Worm (Caenorhabditis elegans) whole organism, L1 larva: ENCODE data around the gene slcr-46.1.
A peak's percentile ranks its signal among the peaks of the same experiment; 100 is the strongest.

Source experiments
- C04F5.9 ChIP-seq: sonication (generic microtip); optimal IDR thresholded peaks from 2 replicates; lab custom pipeline; 2016; ENCODE audit warnings: missing genetic modification characterization, missing compliant biosample characterization
- Y116A8C.19 ChIP-seq: sonication (generic microtip); optimal IDR thresholded peaks from 2 replicates; lab custom pipeline; 2016; ENCODE audit warnings: missing compliant biosample characterization, missing genetic modification characterization, borderline replicate concordance
- aly-2 ChIP-seq: fragments of 150-350 bp; optimal IDR thresholded peaks from 2 replicates; lab custom pipeline; 2014; ENCODE audit warnings: missing biosample characterization, missing genetic modification characterization
- ama-1 ChIP-seq: fragments of 150-350 bp; optimal IDR thresholded peaks from 2 replicates; lab custom pipeline; 2014
- ceh-88 ChIP-seq: fragments of 200-800 bp; sonication (Bioruptor generic); IDR thresholded peaks from 2 replicates; pipeline ENCODE4 v1.3.6; 2022; ENCODE audit warnings: missing genetic modification characterization, missing compliant biosample characterization
- dsc-1 ChIP-seq: sonication (generic microtip); optimal IDR thresholded peaks from 2 replicates; lab custom pipeline; 2016; ENCODE audit warnings: mild to moderate bottlenecking, missing genetic modification characterization, missing compliant biosample characterization
- efl-1 ChIP-seq, 4 experiments: fragments of 150-350 bp; optimal IDR thresholded peaks in 3 of 4; peaks in 1 of 4; 1 replicate in 1 of 4; 2 replicates in 3 of 4; lab custom pipeline; 2014; ENCODE audit warnings: missing biosample characterization in 2 of 4, missing genetic modification characterization in 2 of 4, missing genetic modification reagents in 2 of 4
- elt-2 ChIP-seq: sonication (generic microtip); optimal IDR thresholded peaks from 2 replicates; lab custom pipeline; 2016; ENCODE audit warnings: missing genetic modification characterization, mild to moderate bottlenecking, inconsistent platforms, missing compliant biosample characterization, missing genetic modification reagents
- elt-3 ChIP-seq, 6 experiments: fragments of 150-350 bp in 1 of 6; sonication (generic microtip); optimal IDR thresholded peaks; 2 replicates each; lab custom pipeline; 2017 to 2018; ENCODE audit warnings: missing biosample characterization in 6 of 6, missing genetic modification characterization in 6 of 6, inconsistent platforms in 1 of 6
- fkh-10 ChIP-seq: sonication (generic microtip); optimal IDR thresholded peaks from 2 replicates; lab custom pipeline; 2017; ENCODE audit warnings: missing biosample characterization, missing genetic modification reagents, missing genetic modification characterization
- fkh-4 ChIP-seq: sonication (generic microtip); optimal IDR thresholded peaks from 2 replicates; lab custom pipeline; 2016; ENCODE audit warnings: missing compliant biosample characterization, missing genetic modification characterization, borderline replicate concordance
- fkh-8 ChIP-seq: sonication (generic microtip); optimal IDR thresholded peaks from 2 replicates; lab custom pipeline; 2016; ENCODE audit warnings: mild to moderate bottlenecking, missing genetic modification characterization, missing compliant biosample characterization
- fos-1 ChIP-seq: fragments of 150-350 bp; optimal IDR thresholded peaks from 2 replicates; lab custom pipeline; 2014; ENCODE audit warnings: missing biosample characterization, missing genetic modification characterization
- grh-1 ChIP-seq: fragments of 200-800 bp; sonication (Bioruptor generic); IDR thresholded peaks from 2 replicates; pipeline ENCODE4 v1.3.6; 2022; ENCODE audit warnings: missing genetic modification reagents, missing genetic modification characterization, missing compliant biosample characterization
- hlh-17 ChIP-seq: fragments of 200-800 bp; sonication (Bioruptor generic); optimal IDR thresholded peaks from 2 replicates; lab custom pipeline; 2018; ENCODE audit warnings: missing genetic modification characterization, mild to moderate bottlenecking, missing compliant biosample characterization, moderate library complexity, borderline replicate concordance
- isw-1 ChIP-seq: fragments of 200-800 bp; sonication (Bioruptor generic); IDR thresholded peaks from 2 replicates; pipeline ENCODE4 v1.3.6; 2022; ENCODE audit warnings: missing genetic modification characterization, missing compliant biosample characterization
- lin-13 ChIP-seq: fragments of 150-350 bp; optimal IDR thresholded peaks from 2 replicates; lab custom pipeline; 2014; ENCODE audit warnings: missing biosample characterization, missing genetic modification reagents, missing genetic modification characterization
- lin-14 ChIP-seq: fragments of 200-800 bp; sonication (Bioruptor generic); optimal IDR thresholded peaks from 2 replicates; lab custom pipeline; 2018; ENCODE audit warnings: mild to moderate bottlenecking, missing genetic modification characterization, moderate library complexity, missing compliant biosample characterization
- lin-39 ChIP-seq: fragments of 150-350 bp; optimal IDR thresholded peaks from 2 replicates; lab custom pipeline; 2014; ENCODE audit warnings: missing biosample characterization, missing genetic modification reagents, missing genetic modification characterization
- lir-3 ChIP-seq: sonication (generic microtip); optimal IDR thresholded peaks from 2 replicates; lab custom pipeline; 2016; ENCODE audit warnings: mild to moderate bottlenecking, missing genetic modification characterization, moderate library complexity, missing compliant biosample characterization; ENCODE audit not compliant: poor library complexity
- mab-9 ChIP-seq: fragments of 200-800 bp; sonication (Bioruptor generic); IDR thresholded peaks from 2 replicates; pipeline ENCODE4 v1.3.6; 2022; ENCODE audit warnings: missing genetic modification reagents, missing genetic modification characterization, missing compliant biosample characterization
- mdl-1 ChIP-seq, 2 experiments: fragments of 150-350 bp; optimal IDR thresholded peaks; 2 replicates each; lab custom pipeline; 2014 to 2017; ENCODE audit warnings: missing biosample characterization in 2 of 2, missing genetic modification characterization in 2 of 2, inconsistent platforms in 1 of 2
- mef-2 ChIP-seq: fragments of 150-350 bp; optimal IDR thresholded peaks from 2 replicates; lab custom pipeline; 2014; ENCODE audit warnings: missing biosample characterization, missing genetic modification characterization
- nhr-28 ChIP-seq: fragments of 150-350 bp; optimal IDR thresholded peaks from 2 replicates; lab custom pipeline; 2014; ENCODE audit warnings: missing biosample characterization, missing genetic modification characterization
- nhr-47 ChIP-seq: sonication (generic microtip); optimal IDR thresholded peaks from 2 replicates; lab custom pipeline; 2016; ENCODE audit warnings: mild to moderate bottlenecking, missing genetic modification characterization, moderate library complexity, missing compliant biosample characterization
- nhr-76 ChIP-seq: sonication (generic microtip); optimal IDR thresholded peaks from 2 replicates; lab custom pipeline; 2017; ENCODE audit warnings: missing biosample characterization, missing genetic modification characterization
- nhr-84 ChIP-seq: sonication (generic microtip); optimal IDR thresholded peaks from 2 replicates; lab custom pipeline; 2017; ENCODE audit warnings: missing biosample characterization, missing genetic modification characterization
- nhr-85 ChIP-seq: sonication (generic microtip); peaks from one replicate; lab custom pipeline; 2016; ENCODE audit warnings: missing genetic modification characterization, inconsistent platforms, missing compliant biosample characterization
- skn-1 ChIP-seq: fragments of 150-350 bp; optimal IDR thresholded peaks from 2 replicates; lab custom pipeline; 2014; ENCODE audit warnings: missing biosample characterization, missing genetic modification characterization
- sox-4 ChIP-seq: sonication (generic microtip); optimal IDR thresholded peaks from 2 replicates; lab custom pipeline; 2016; ENCODE audit warnings: missing genetic modification characterization, missing compliant biosample characterization
- sptf-1 ChIP-seq: fragments of 150-350 bp; optimal IDR thresholded peaks from 2 replicates; lab custom pipeline; 2014; ENCODE audit warnings: missing biosample characterization, missing genetic modification characterization
- sup-37 ChIP-seq: fragments of 200-800 bp; sonication (Bioruptor generic); optimal IDR thresholded peaks from 2 replicates; lab custom pipeline; 2018; ENCODE audit warnings: mild to moderate bottlenecking, missing genetic modification characterization, missing compliant biosample characterization
- swsn-7 ChIP-seq: sonication (generic microtip); optimal IDR thresholded peaks from 2 replicates; lab custom pipeline; 2016; ENCODE audit warnings: missing genetic modification characterization, missing compliant biosample characterization
- tlp-1 ChIP-seq: fragments of 150-350 bp; optimal IDR thresholded peaks from 2 replicates; lab custom pipeline; 2014; ENCODE audit warnings: missing biosample characterization, missing genetic modification characterization
- unc-130 ChIP-seq: fragments of 150-350 bp; optimal IDR thresholded peaks from 2 replicates; lab custom pipeline; 2017; ENCODE audit warnings: missing biosample characterization, missing genetic modification characterization, inconsistent platforms
- unc-86 ChIP-seq: sonication (generic microtip); optimal IDR thresholded peaks from 2 replicates; lab custom pipeline; 2016; ENCODE audit warnings: missing genetic modification characterization, missing compliant biosample characterization
- unc-98 ChIP-seq: fragments of 200-800 bp; sonication (Bioruptor generic); IDR thresholded peaks from 2 replicates; pipeline ENCODE4 v1.3.6; 2022; ENCODE audit warnings: missing genetic modification characterization, missing compliant biosample characterization
- vab-15 ChIP-seq: sonication (generic microtip); optimal IDR thresholded peaks from 2 replicates; lab custom pipeline; 2017; ENCODE audit warnings: missing genotype, mild to moderate bottlenecking, missing genetic modification characterization, missing compliant biosample characterization
- xbp-1 ChIP-seq: sonication (generic microtip); optimal IDR thresholded peaks from 2 replicates; lab custom pipeline; 2016; ENCODE audit warnings: missing genetic modification characterization, missing compliant biosample characterization
- ztf-11 ChIP-seq, 2 experiments: sonication (generic microtip); optimal IDR thresholded peaks; 2 replicates each; lab custom pipeline; 2016 to 2017; ENCODE audit warnings: missing genetic modification characterization in 2 of 2, missing biosample characterization in 1 of 2, missing compliant biosample characterization in 1 of 2
- ztf-4 ChIP-seq: fragments of 150-350 bp; optimal IDR thresholded peaks from 2 replicates; lab custom pipeline; 2014; ENCODE audit warnings: missing biosample characterization, missing genetic modification characterization

The slcr-46.1 gene

DNA sequence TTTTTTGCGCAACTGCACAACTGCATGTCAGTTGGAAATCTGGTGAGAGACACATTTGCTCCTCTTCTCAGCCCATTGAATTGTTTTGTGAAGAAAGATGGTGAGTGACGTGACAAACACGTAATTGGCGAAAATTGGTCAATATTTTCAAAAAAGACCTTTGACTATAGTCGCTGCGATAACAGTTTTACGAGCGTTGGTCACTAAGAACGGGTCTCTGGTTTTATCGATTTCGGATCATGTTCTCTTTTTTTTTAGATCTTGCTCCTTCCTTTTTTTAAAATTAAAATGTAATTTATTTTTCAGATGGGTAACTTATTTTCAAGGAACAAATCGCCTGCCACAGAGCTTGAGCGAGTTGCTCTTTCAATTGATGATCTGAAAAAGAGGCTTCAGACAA lies 43.7 kb upstream of the slcr-46.1 start, which contains the start of gene lnp-1:
Gene lnp-1, plus strand, starts transcription at position 301 of the 400 bp plus-strand sequence.
- TF ChIP-seq ztf-4 (tag; lab: Kevin White, UChicago) (no peak), unc-86 (tag; lab: Kevin White, UChicago) (no peak), unc-130 (tag; lab: Kevin White, UChicago) (no peak), lin-14 (GFP tag; lab: Kevin White, UChicago) (no peak), C04F5.9 (tag; lab: Kevin White, UChicago) (no peak), mab-9 (GFP tag; lab: Robert Waterston, UW) (no peak), mef-2 (tag; lab: Kevin White, UChicago) (no peak), fkh-8 (tag; lab: Kevin White, UChicago) (no peak), vab-15 (tag; lab: Kevin White, UChicago) (no peak), fkh-10 (GFP tag; lab: Kevin White, UChicago) (no peak), dsc-1 (tag; lab: Kevin White, UChicago) (no peak), mdl-1 (tag; optimal IDR thresholded peaks at IDR 0.05; lab: Kevin White, UChicago) (no peak)

ce11 chrX:4592250-4592649 lies 39.9 kb upstream of the slcr-46.1 start, which contains the start of gene flp-12:
TSS of gene flp-12 (minus strand) at chrX:4592350.
- TF ChIP-seq skn-1 (tag; lab: Kevin White, UChicago) (no peak), hlh-17 (GFP tag; lab: Kevin White, UChicago) (no peak), fkh-4 (tag; lab: Kevin White, UChicago) (no peak), isw-1 (no peak), efl-1 (optimal IDR thresholded peaks at IDR 0.05; lab: Kevin White, UChicago) (no peak), efl-1 (GFP tag; optimal IDR thresholded peaks at IDR 0.05 in 1 of 2; lab: Kevin White, UChicago) (no peak), nhr-76 (tag; lab: Kevin White, UChicago) (no peak), swsn-7 (tag; lab: Kevin White, UChicago) (no peak), ama-1 (lab: Kevin White, UChicago) (no peak), nhr-84 (tag; lab: Kevin White, UChicago) (no peak), fos-1 (tag; lab: Kevin White, UChicago) (no peak), grh-1 (no peak), Y116A8C.19 (tag; lab: Kevin White, UChicago) (no peak), sptf-1 (tag; lab: Kevin White, UChicago) (no peak), lin-13 (GFP tag; lab: Kevin White, UChicago) (no peak), nhr-85 (no peak), xbp-1 (tag; lab: Kevin White, UChicago) (no peak)
- TF ChIP-seq, all 84 proteins: peak for 0

ce11 chrX:4597419-4597818 lies 34.7 kb upstream of the slcr-46.1 start:
- no peak for TF ChIP-seq tlp-1
- no peak for TF ChIP-seq efl-1 (optimal IDR thresholded peaks at IDR 0.05; lab: Kevin White, UChicago)
- peak in 1 of 2 experiments; percentile 54 for TF ChIP-seq efl-1 (GFP tag; optimal IDR thresholded peaks at IDR 0.05 in 1 of 2; lab: Kevin White, UChicago)
- TF ChIP-seq ceh-88 (GFP tag; lab: Robert Waterston, UW): no peak
- no peak for TF ChIP-seq lin-39

ce11 chrX:4599526-4599925 lies 32.6 kb upstream of the slcr-46.1 start:
- TF ChIP-seq elt-2 (tag; lab: Kevin White, UChicago): no peak
- TF ChIP-seq efl-1 (optimal IDR thresholded peaks at IDR 0.05; lab: Kevin White, UChicago): no peak
- peak in 1 of 2 experiments; percentile 72 for TF ChIP-seq efl-1 (GFP tag; optimal IDR thresholded peaks at IDR 0.05 in 1 of 2; lab: Kevin White, UChicago)

- no peak for TF ChIP-seq sox-4 (tag; lab: Kevin White, UChicago)
- no peak for TF ChIP-seq unc-98 (GFP tag; lab: Robert Waterston, UW)
- TF ChIP-seq aly-2 (tag; lab: Kevin White, UChicago): no peak
- TF ChIP-seq nhr-28 (tag; lab: Kevin White, UChicago): no peak
- TF ChIP-seq sup-37 (GFP tag; lab: Kevin White, UChicago): no peak
- TF ChIP-seq lir-3 (tag; lab: Kevin White, UChicago): no peak
- no peak for TF ChIP-seq ztf-11 (tag; optimal IDR thresholded peaks at IDR 0.05; lab: Kevin White, UChicago)
- TF ChIP-seq nhr-47: no peak
- TF ChIP-seq elt-3 (tag; optimal IDR thresholded peaks at IDR 0.05; lab: Kevin White, UChicago): no peak
- TF ChIP-seq, all 84 proteins: peak for 0
Observed at ce11 chrX:4600987-4601386, 31.2 kb upstream of the slcr-46.1 start.
